Worm (Caenorhabditis elegans) whole organism, late embryonic: Measurements from ENCODE around the gene tyr-2.
A peak's percentile ranks its signal among the peaks of the same experiment; 100 is the strongest.

Experiments
- C08G9.2 ChIP-seq: sonication (generic microtip); optimal IDR thresholded peaks from 2 replicates; lab custom pipeline; 2016; ENCODE audit warnings: mild to moderate bottlenecking, missing genetic modification characterization, moderate library complexity, missing compliant biosample characterization
- C38D4.7 ChIP-seq: fragments of 200-800 bp; sonication (Bioruptor generic); optimal IDR thresholded peaks from 2 replicates; lab custom pipeline; 2018; ENCODE audit warnings: mild to moderate bottlenecking, missing genetic modification characterization, moderate library complexity, missing compliant biosample characterization
- F13H6.1 ChIP-seq: sonication (generic microtip); optimal IDR thresholded peaks from 2 replicates; lab custom pipeline; 2016; ENCODE audit warnings: missing genetic modification characterization, missing compliant biosample characterization
- K09A11.1 ChIP-seq: sonication (generic microtip); optimal IDR thresholded peaks from 2 replicates; lab custom pipeline; 2017; ENCODE audit warnings: antibody characterized with exemption, mild to moderate bottlenecking, missing genetic modification characterization, missing compliant biosample characterization; ENCODE audit not compliant: insufficient read depth
- Y22D7AL.16 ChIP-seq: sonication (generic microtip); optimal IDR thresholded peaks from 2 replicates; lab custom pipeline; 2016; ENCODE audit warnings: missing genetic modification characterization, missing compliant biosample characterization
- ahr-1 ChIP-seq: sonication (generic microtip); optimal IDR thresholded peaks from 2 replicates; lab custom pipeline; 2016; ENCODE audit warnings: missing genetic modification characterization, missing compliant biosample characterization
- ceh-14 ChIP-seq: sonication (generic microtip); optimal IDR thresholded peaks from 2 replicates; lab custom pipeline; 2016; ENCODE audit warnings: missing genotype, missing genetic modification characterization, missing compliant biosample characterization
- ceh-18 ChIP-seq: sonication (generic microtip); optimal IDR thresholded peaks from 2 replicates; lab custom pipeline; 2016; ENCODE audit warnings: missing genetic modification characterization, missing compliant biosample characterization
- ceh-19 ChIP-seq: fragments of 200-800 bp; sonication (Bioruptor generic); optimal IDR thresholded peaks from 2 replicates; lab custom pipeline; 2018; ENCODE audit warnings: mild to moderate bottlenecking, missing genetic modification characterization, missing compliant biosample characterization
- ceh-2 ChIP-seq: sonication (generic microtip); optimal IDR thresholded peaks from 2 replicates; lab custom pipeline; 2016; ENCODE audit warnings: missing genotype, missing genetic modification characterization, missing compliant biosample characterization
- ceh-31 ChIP-seq: sonication (generic microtip); optimal IDR thresholded peaks from 2 replicates; lab custom pipeline; 2016; ENCODE audit warnings: missing genetic modification characterization, missing compliant biosample characterization
- ceh-34 ChIP-seq: sonication (generic microtip); optimal IDR thresholded peaks from 2 replicates; lab custom pipeline; 2016; ENCODE audit warnings: mild to moderate bottlenecking, missing genetic modification characterization, missing compliant biosample characterization
- ceh-45 ChIP-seq: fragments of 200-800 bp; sonication (Bioruptor generic); IDR thresholded peaks from 2 replicates; pipeline ENCODE4 v1.3.6; 2022; ENCODE audit warnings: missing genetic modification reagents, missing genetic modification characterization, missing compliant biosample characterization
- ceh-6 ChIP-seq: fragments of 200-800 bp; sonication (Bioruptor generic); optimal IDR thresholded peaks from 2 replicates; lab custom pipeline; 2018; ENCODE audit warnings: mild to moderate bottlenecking, missing genetic modification characterization, missing compliant biosample characterization
- dmd-4 ChIP-seq: sonication (generic microtip); optimal IDR thresholded peaks from 2 replicates; lab custom pipeline; 2016; ENCODE audit warnings: borderline replicate concordance, missing genetic modification characterization, missing compliant biosample characterization
- dve-1 ChIP-seq: sonication (generic microtip); optimal IDR thresholded peaks from 2 replicates; lab custom pipeline; 2017; ENCODE audit warnings: antibody characterized with exemption, mild to moderate bottlenecking, missing genetic modification characterization, missing compliant biosample characterization
- elt-2 ChIP-seq: sonication (generic microtip); optimal IDR thresholded peaks from 2 replicates; lab custom pipeline; 2016; ENCODE audit warnings: missing genetic modification reagents, missing genetic modification characterization, missing compliant biosample characterization
- ets-4 ChIP-seq: sonication (generic microtip); optimal IDR thresholded peaks from 2 replicates; lab custom pipeline; 2016; ENCODE audit warnings: missing genetic modification characterization, missing compliant biosample characterization
- eyg-1 ChIP-seq: sonication (generic microtip); optimal IDR thresholded peaks from 2 replicates; lab custom pipeline; 2016; ENCODE audit warnings: missing genotype, missing genetic modification characterization, missing compliant biosample characterization
- fax-1 ChIP-seq: sonication (generic microtip); optimal IDR thresholded peaks from 2 replicates; lab custom pipeline; 2016; ENCODE audit warnings: missing genotype, missing genetic modification characterization, missing compliant biosample characterization
- hlh-30 ChIP-seq: sonication (generic microtip); optimal IDR thresholded peaks from 2 replicates; lab custom pipeline; 2017; ENCODE audit warnings: antibody characterized with exemption, missing genetic modification characterization, missing compliant biosample characterization; ENCODE audit not compliant: insufficient read depth
- hlh-6 ChIP-seq: sonication (generic microtip); optimal IDR thresholded peaks from 2 replicates; lab custom pipeline; 2016; ENCODE audit warnings: missing genotype, missing genetic modification characterization, missing compliant biosample characterization
- hlh-8 ChIP-seq: sonication (generic microtip); optimal IDR thresholded peaks from 2 replicates; lab custom pipeline; 2016; ENCODE audit warnings: missing genotype, missing genetic modification characterization, missing compliant biosample characterization
- lim-6 ChIP-seq: sonication (generic microtip); optimal IDR thresholded peaks from 2 replicates; lab custom pipeline; 2016; ENCODE audit warnings: missing genetic modification characterization, missing compliant biosample characterization
- mec-3 ChIP-seq: sonication (generic microtip); optimal IDR thresholded peaks from 2 replicates; lab custom pipeline; 2016; ENCODE audit warnings: borderline replicate concordance, missing genetic modification characterization, missing compliant biosample characterization
- nfya-1 ChIP-seq: sonication (generic microtip); optimal IDR thresholded peaks from 2 replicates; lab custom pipeline; 2017; ENCODE audit warnings: missing genetic modification characterization, mild to moderate bottlenecking, missing compliant biosample characterization, antibody characterized with exemption, moderate library complexity
- npax-4 ChIP-seq: sonication (generic microtip); optimal IDR thresholded peaks from 2 replicates; lab custom pipeline; 2016; ENCODE audit warnings: missing genetic modification characterization, missing compliant biosample characterization
- pat-9 ChIP-seq: fragments of 200-800 bp; sonication (Bioruptor generic); optimal IDR thresholded peaks from 2 replicates; lab custom pipeline; 2018; ENCODE audit warnings: mild to moderate bottlenecking, missing genetic modification characterization, moderate library complexity, missing compliant biosample characterization
- pax-1 ChIP-seq: fragments of 150-350 bp; optimal IDR thresholded peaks from 2 replicates; lab custom pipeline; 2014; ENCODE audit warnings: missing biosample characterization, missing genetic modification characterization
- pha-2 ChIP-seq: sonication (generic microtip); optimal IDR thresholded peaks from 2 replicates; lab custom pipeline; 2017; ENCODE audit warnings: mild to moderate bottlenecking, missing genetic modification characterization, missing compliant biosample characterization
- pha-4 ChIP-seq: fragments of 150-350 bp; optimal IDR thresholded peaks from 2 replicates; lab custom pipeline; 2018; ENCODE audit warnings: missing biosample characterization, missing genetic modification reagents, missing genetic modification characterization
- pqm-1 ChIP-seq: sonication (generic microtip); optimal IDR thresholded peaks from 2 replicates; lab custom pipeline; 2016; ENCODE audit warnings: missing genetic modification characterization, missing compliant biosample characterization
- ref-2 ChIP-seq: sonication (generic microtip); optimal IDR thresholded peaks from 2 replicates; lab custom pipeline; 2016; ENCODE audit warnings: missing genetic modification characterization, missing compliant biosample characterization
- rnt-1 ChIP-seq: sonication (generic microtip); optimal IDR thresholded peaks from 2 replicates; lab custom pipeline; 2016; ENCODE audit warnings: missing genetic modification characterization, missing compliant biosample characterization
- sdc-2 ChIP-seq: sonication (generic microtip); optimal IDR thresholded peaks from 2 replicates; lab custom pipeline; 2016; ENCODE audit warnings: missing genotype, missing genetic modification characterization, missing compliant biosample characterization
- sox-2 ChIP-seq: fragments of 200-800 bp; sonication (Bioruptor generic); IDR thresholded peaks from 2 replicates; pipeline ENCODE4 v1.3.6; 2022; ENCODE audit warnings: missing genetic modification reagents, missing genetic modification characterization, missing compliant biosample characterization
- syd-9 ChIP-seq: sonication (generic microtip); optimal IDR thresholded peaks from 2 replicates; lab custom pipeline; 2016; ENCODE audit warnings: mild to moderate bottlenecking, missing genetic modification characterization, moderate library complexity, missing compliant biosample characterization
- tbx-2 ChIP-seq: sonication (generic microtip); optimal IDR thresholded peaks from 2 replicates; lab custom pipeline; 2016; ENCODE audit warnings: missing genetic modification characterization, missing compliant biosample characterization
- tbx-7 ChIP-seq: sonication (generic microtip); optimal IDR thresholded peaks from 2 replicates; lab custom pipeline; 2016; ENCODE audit warnings: missing genotype, missing genetic modification characterization, missing compliant biosample characterization
- unc-3 ChIP-seq, 2 experiments: fragments of 200-800 bp in 1 of 2; sonication (Bioruptor generic) in 1 of 2; sonication (generic microtip) in 1 of 2; conservative IDR thresholded peaks in 1 of 2; optimal IDR thresholded peaks in 1 of 2; 2 replicates each; pipeline versions ENCODE4 v1.3.6 to Lab custom; 2016 to 2022; ENCODE audit warnings: missing compliant biosample characterization in 2 of 2, missing genetic modification characterization in 2 of 2, missing genetic modification reagents in 1 of 2
- unc-55 ChIP-seq: sonication (generic microtip); optimal IDR thresholded peaks from 2 replicates; lab custom pipeline; 2017; ENCODE audit warnings: missing biosample characterization, missing genetic modification reagents, missing genetic modification characterization
- ztf-16 ChIP-seq: sonication (generic microtip); optimal IDR thresholded peaks from 2 replicates; lab custom pipeline; 2017; ENCODE audit warnings: missing genetic modification characterization, missing compliant biosample characterization

tyr-2 gene

ce11 chrIII:13708415-13708814 lies 35.6 kb upstream of the tyr-2 start:
- TF ChIP-seq pax-1 (no peak), nfya-1 (tag; lab: Kevin White, UChicago) (peak; percentile 58), K09A11.1 (tag; lab: Kevin White, UChicago) (no peak)

DNA sequence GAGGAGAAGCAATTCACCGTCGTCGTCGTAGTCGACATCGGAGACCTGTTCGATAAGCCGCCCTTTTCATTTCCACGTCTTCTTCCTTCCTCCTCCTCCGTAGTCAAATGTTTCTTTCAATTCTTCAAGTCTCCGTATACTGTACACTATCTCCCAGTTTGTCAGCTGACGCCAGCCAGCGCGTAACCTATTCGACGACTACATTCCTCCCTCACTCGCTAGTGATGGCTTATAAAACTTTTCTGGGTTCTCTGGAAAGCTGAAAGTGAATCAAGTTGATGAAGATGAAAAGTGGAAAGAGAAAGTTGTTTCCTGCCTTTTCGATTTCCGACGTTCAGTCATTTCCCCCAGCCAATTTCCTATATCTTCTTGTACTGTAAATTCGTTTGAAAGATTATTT lies 34.9 kb upstream of the tyr-2 start:
- peak; percentile 5 for TF ChIP-seq sdc-2 (tag; lab: Kevin White, UChicago)
- peak; percentile 40 for TF ChIP-seq hlh-30
- TF ChIP-seq ref-2 (tag; lab: Kevin White, UChicago), result peak; percentile 29
- TF ChIP-seq eyg-1, result no peak
- TF ChIP-seq, all 69 proteins: peak for 3

DNA sequence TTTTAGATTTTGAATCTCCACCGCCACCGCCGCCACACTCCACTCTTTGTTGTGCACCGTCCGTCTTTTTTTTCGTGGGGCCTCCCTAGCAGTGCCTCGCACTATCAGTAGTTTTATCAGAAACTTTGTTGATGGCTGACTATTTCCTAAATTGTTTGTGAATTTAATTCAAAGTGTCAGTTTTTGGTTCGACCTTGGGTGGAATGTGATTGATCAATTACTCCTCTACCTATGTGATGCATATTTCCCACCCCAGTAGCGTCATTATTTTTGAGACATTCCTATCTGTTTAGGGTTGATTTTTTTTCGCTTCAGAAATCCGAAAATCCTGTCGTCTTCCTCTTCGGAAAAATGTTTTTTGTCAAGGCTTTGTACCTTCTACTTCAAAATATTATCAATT lies 33.4 kb upstream of the tyr-2 start:
- TF ChIP-seq Y22D7AL.16 (no peak), ztf-16 (tag; lab: Kevin White, UChicago) (no peak), pat-9 (tag; lab: Kevin White, UChicago) (no peak), ets-4 (tag; lab: Kevin White, UChicago) (no peak), ceh-6 (GFP tag; lab: Kevin White, UChicago) (no peak), npax-4 (tag; lab: Kevin White, UChicago) (no peak), pqm-1 (no peak), unc-55 (GFP tag; lab: Kevin White, UChicago) (no peak)
- TF ChIP-seq, all 69 proteins: peak for 0

DNA sequence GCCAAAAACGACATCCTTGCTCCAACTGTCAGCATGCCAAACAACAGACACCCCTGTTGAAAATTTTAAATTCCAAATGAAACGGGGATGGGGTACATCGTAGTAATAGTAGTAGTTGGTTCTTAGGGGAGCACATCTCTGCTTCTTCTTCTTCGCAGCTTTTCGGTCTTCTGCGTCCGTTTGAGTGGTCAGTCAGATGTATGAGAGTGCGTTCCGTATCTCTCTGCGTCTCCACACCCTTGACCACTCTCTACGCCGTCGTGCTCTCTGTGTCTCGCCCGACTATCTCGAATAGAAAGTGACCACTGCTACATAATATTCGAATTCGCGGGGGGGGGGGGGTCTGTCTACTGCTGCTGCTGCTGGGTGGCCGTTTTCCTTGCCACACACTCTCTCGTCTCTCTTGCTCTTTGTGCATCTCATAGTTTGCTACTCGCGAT lies 31.1 kb upstream of the tyr-2 start:
- no peak for TF ChIP-seq fax-1
- no peak for TF ChIP-seq npax-4 (tag; lab: Kevin White, UChicago)
- peak; percentile 44 for TF ChIP-seq ref-2 (tag; lab: Kevin White, UChicago)
- no peak for TF ChIP-seq ceh-45 (GFP tag; lab: Robert Waterston, UW)
- no peak for TF ChIP-seq ceh-19 (GFP tag; lab: Kevin White, UChicago)
- TF ChIP-seq ceh-34, result peak; percentile 70
- no peak for TF ChIP-seq mec-3 (tag; lab: Kevin White, UChicago)
- peak; percentile 50 for TF ChIP-seq ceh-18 (tag; lab: Kevin White, UChicago)
- TF ChIP-seq K09A11.1 (tag; lab: Kevin White, UChicago), result no peak
- TF ChIP-seq sox-2 (GFP tag; lab: Robert Waterston, UW), result no peak
- TF ChIP-seq unc-3 (GFP tag; conservative IDR thresholded peaks at IDR 0.05; lab: Robert Waterston, UW), result 0 out of 2 replicates have a peak, but pooled peaks have one; percentile 6
- no peak for TF ChIP-seq unc-3 (tag; optimal IDR thresholded peaks at IDR 0.05; lab: Kevin White, UChicago)
- no peak for TF ChIP-seq lim-6 (tag; lab: Kevin White, UChicago)
- TF ChIP-seq unc-55 (GFP tag; lab: Kevin White, UChicago), result peak; percentile 70
- peak; percentile 10 for TF ChIP-seq C08G9.2 (tag; lab: Kevin White, UChicago)
- TF ChIP-seq dmd-4 (tag; lab: Kevin White, UChicago), result no peak
- peak; percentile 63 for TF ChIP-seq hlh-30
- TF ChIP-seq sdc-2 (tag; lab: Kevin White, UChicago), result peak; percentile 33
- peak; percentile 36 for TF ChIP-seq pax-1
- TF ChIP-seq F13H6.1, result peak; percentile 98
- TF ChIP-seq tbx-7, result no peak
- peak; percentile 71 for TF ChIP-seq nfya-1 (tag; lab: Kevin White, UChicago)
- no peak for TF ChIP-seq pha-2 (tag; lab: Kevin White, UChicago)
- peak; percentile 37 for TF ChIP-seq hlh-6 (tag; lab: Kevin White, UChicago)
- TF ChIP-seq dve-1 (tag; lab: Kevin White, UChicago), result peak; percentile 33
- peak; percentile 9 for TF ChIP-seq ceh-14 (tag; lab: Kevin White, UChicago)
- no peak for TF ChIP-seq C38D4.7 (GFP tag; lab: Kevin White, UChicago)
- TF ChIP-seq ets-4 (tag; lab: Kevin White, UChicago), result no peak
- no peak for TF ChIP-seq hlh-8 (tag; lab: Kevin White, UChicago)
- TF ChIP-seq elt-2 (tag; lab: Kevin White, UChicago), result no peak
- no peak for TF ChIP-seq pha-4 (tag; lab: Kevin White, UChicago)
- peak; percentile 61 for TF ChIP-seq tbx-2 (tag; lab: Kevin White, UChicago)
- TF ChIP-seq Y22D7AL.16, result no peak
- peak; percentile 82 for TF ChIP-seq ceh-31 (tag; lab: Kevin White, UChicago)
- TF ChIP-seq ceh-2 (tag; lab: Kevin White, UChicago), result peak; percentile 17
- no peak for TF ChIP-seq ahr-1 (tag; lab: Kevin White, UChicago)
- TF ChIP-seq syd-9, result peak; percentile 42
- peak; percentile 36 for TF ChIP-seq rnt-1
